Fruit fly (Drosophila melanogaster): Measurements from ENCODE around the gene Peritrophin-15b.

Gene Peritrophin-15b

dm6 chr2L:8370364-8371326 is 24.1 kb downstream of the Peritrophin-15b start, which contains the start of gene CG17292:
TSS of gene CG17292 (plus strand) at chr2L:8370454.
- TF ChIP-seq CG31627 (GFP tag; optimal IDR thresholded peaks at IDR 0.05), result no peak
- no peak for TF ChIP-seq CG9139 (GFP tag; optimal IDR thresholded peaks at IDR 0.05)
- TF ChIP-seq Eip93F (GFP tag; optimal IDR thresholded peaks at IDR 0.05), result no peak
- TF ChIP-seq lz (GFP tag; optimal IDR thresholded peaks at IDR 0.05), result no peak
- TF ChIP-seq CG15336 (GFP tag; IDR thresholded peaks at IDR 0.05), result peak; percentile 43; the same call in 1 of the 2 replicates
- no peak for TF ChIP-seq pdm3 (GFP tag; optimal IDR thresholded peaks at IDR 0.05)
- TF ChIP-seq Hr38 (GFP tag; optimal IDR thresholded peaks at IDR 0.05), result no peak
- TF ChIP-seq achi (GFP tag; optimal IDR thresholded peaks at IDR 0.05), result peak; percentile 35
- TF ChIP-seq CG10669 (GFP tag; optimal IDR thresholded peaks at IDR 0.05), result no peak
- TF ChIP-seq OdsH (GFP tag; optimal IDR thresholded peaks at IDR 0.05), result no peak
- no peak for TF ChIP-seq CG10631 (GFP tag; optimal IDR thresholded peaks at IDR 0.05)
- peak; percentile 71; the same call in 2 of the 3 replicates for TF ChIP-seq eg (GFP tag; IDR thresholded peaks at IDR 0.05)
- peak; percentile 16 for TF ChIP-seq CG6276 (GFP tag; optimal IDR thresholded peaks at IDR 0.05)
- TF ChIP-seq Sox14 (GFP tag; optimal IDR thresholded peaks at IDR 0.05), result no peak
- no peak for TF ChIP-seq Gug (GFP tag; IDR thresholded peaks at IDR 0.05)
- no peak for TF ChIP-seq ss (GFP tag; optimal IDR thresholded peaks at IDR 0.05)
- TF ChIP-seq CG1621 (tag; optimal IDR thresholded peaks at IDR 0.05), result peak; percentile 47
- TF ChIP-seq CG16779 (tag; optimal IDR thresholded peaks at IDR 0.05), result peak; percentile 46
- TF ChIP-seq topi (GFP tag; optimal IDR thresholded peaks at IDR 0.05), result peak; percentile 6
- no peak for TF ChIP-seq vri (GFP tag; optimal IDR thresholded peaks at IDR 0.05)
- TF ChIP-seq CG4318 (GFP tag; optimal IDR thresholded peaks at IDR 0.05), result no peak
- no peak for TF ChIP-seq CG32006 (GFP tag; optimal IDR thresholded peaks at IDR 0.05)
- peak; percentile 13 for TF ChIP-seq CG6792 (GFP tag; optimal IDR thresholded peaks at IDR 0.05)
- peak; percentile 9 for TF ChIP-seq Met (GFP tag; optimal IDR thresholded peaks at IDR 0.05)
- TF ChIP-seq Lpt (GFP tag; optimal IDR thresholded peaks at IDR 0.05), result peak; percentile 38
- peak; percentile 58 for TF ChIP-seq Eip78C (GFP tag)
- peak; percentile 90 for TF ChIP-seq fkh (GFP tag; optimal IDR thresholded peaks at IDR 0.05)
- TF ChIP-seq CG3032 (tag; optimal IDR thresholded peaks at IDR 0.05), result peak; percentile 21
- peak; percentile 96 for TF ChIP-seq svp (GFP tag)
- TF ChIP-seq CG6163 (GFP tag; IDR thresholded peaks at IDR 0.05), result peak; percentile 47; the same call in 1 of the 3 replicates

- TF ChIP-seq fd59A (GFP tag; optimal IDR thresholded peaks at IDR 0.05), result no peak
- peak; percentile 48 for TF ChIP-seq Hr39 (GFP tag; optimal IDR thresholded peaks at IDR 0.05)
- no peak for TF ChIP-seq Gug (GFP tag; IDR thresholded peaks at IDR 0.05)
- TF ChIP-seq CG31627 (GFP tag; optimal IDR thresholded peaks at IDR 0.05), result peak; percentile 42
- peak; percentile 36 for TF ChIP-seq OdsH (GFP tag; optimal IDR thresholded peaks at IDR 0.05)
- TF ChIP-seq Lpt (GFP tag; optimal IDR thresholded peaks at IDR 0.05), result no peak
- peak; percentile 12 for TF ChIP-seq Ets96B (tag; optimal IDR thresholded peaks at IDR 0.05)
- TF ChIP-seq CG16779 (tag; optimal IDR thresholded peaks at IDR 0.05), result no peak
- no peak for TF ChIP-seq net (GFP tag; optimal IDR thresholded peaks at IDR 0.05)
- no peak for TF ChIP-seq CG4318 (GFP tag; optimal IDR thresholded peaks at IDR 0.05)
- TF ChIP-seq achi (GFP tag; optimal IDR thresholded peaks at IDR 0.05), result peak; percentile 92
- TF ChIP-seq Hr38 (GFP tag; optimal IDR thresholded peaks at IDR 0.05), result no peak
- peak; percentile 55 for TF ChIP-seq lz (GFP tag; optimal IDR thresholded peaks at IDR 0.05)
- peak; percentile 38 for TF ChIP-seq CG11902 (GFP tag; optimal IDR thresholded peaks at IDR 0.05)
- no peak for TF ChIP-seq CG11762 (GFP tag; optimal IDR thresholded peaks at IDR 0.05; ENCODE audit: insufficient read depth)
- peak; percentile 19 for TF ChIP-seq CG10669 (GFP tag; optimal IDR thresholded peaks at IDR 0.05)
- peak; percentile 46 for TF ChIP-seq pdm3 (GFP tag; optimal IDR thresholded peaks at IDR 0.05)
- TF ChIP-seq Sox14 (GFP tag; optimal IDR thresholded peaks at IDR 0.05), result no peak
- TF ChIP-seq CG3032 (tag; optimal IDR thresholded peaks at IDR 0.05), result peak; percentile 12
- TF ChIP-seq CG6792 (GFP tag; optimal IDR thresholded peaks at IDR 0.05), result no peak
- TF ChIP-seq Smox (GFP tag; optimal IDR thresholded peaks at IDR 0.05), result peak; percentile 58
- no peak for TF ChIP-seq CG32006 (GFP tag; optimal IDR thresholded peaks at IDR 0.05)
- TF ChIP-seq esn (GFP tag; optimal IDR thresholded peaks at IDR 0.05), result peak; percentile 54
- no peak for TF ChIP-seq CG15336 (GFP tag; IDR thresholded peaks at IDR 0.05)
- no peak for TF ChIP-seq CG34406 (GFP tag; optimal IDR thresholded peaks at IDR 0.05)
- TF ChIP-seq CG10631 (GFP tag; optimal IDR thresholded peaks at IDR 0.05), result peak; percentile 45
- no peak for TF ChIP-seq fd85E (GFP tag; optimal IDR thresholded peaks at IDR 0.05)
- TF ChIP-seq Sox102F (GFP tag; optimal IDR thresholded peaks at IDR 0.05), result peak; percentile 42
- TF ChIP-seq CG6854 (GFP tag; optimal IDR thresholded peaks at IDR 0.05), result no peak
- no peak for TF ChIP-seq eg (GFP tag; IDR thresholded peaks at IDR 0.05)
- TF ChIP-seq ss (GFP tag; optimal IDR thresholded peaks at IDR 0.05), result peak in 1 of 2 experiments; percentile 48
- no peak for TF ChIP-seq CG8632 (GFP tag; optimal IDR thresholded peaks at IDR 0.05)
Measured at dm6 chr2L:8365701-8366643, 28.8 kb downstream of the Peritrophin-15b start, which contains the start of gene Pp2A-29B. TSS of gene Pp2A-29B (plus strand) at chr2L:8366038.

Data from whole organism, prepupa.